Fruit fly (Drosophila melanogaster) S2 (cell line): ENCODE data around the gene CG45071.
A peak's percentile ranks its signal among the peaks of the same experiment; 100 is the strongest.

Experiments used
- CG8478 ChIP-seq: fragments of >200 bp; optimal IDR thresholded peaks from 2 replicates; lab custom pipeline; 2018
- CTCF ChIP-seq, 2 experiments: fragments of >200 bp; optimal IDR thresholded peaks; 2 replicates each; lab custom pipeline; 2018

Gene CG45071

DNA sequence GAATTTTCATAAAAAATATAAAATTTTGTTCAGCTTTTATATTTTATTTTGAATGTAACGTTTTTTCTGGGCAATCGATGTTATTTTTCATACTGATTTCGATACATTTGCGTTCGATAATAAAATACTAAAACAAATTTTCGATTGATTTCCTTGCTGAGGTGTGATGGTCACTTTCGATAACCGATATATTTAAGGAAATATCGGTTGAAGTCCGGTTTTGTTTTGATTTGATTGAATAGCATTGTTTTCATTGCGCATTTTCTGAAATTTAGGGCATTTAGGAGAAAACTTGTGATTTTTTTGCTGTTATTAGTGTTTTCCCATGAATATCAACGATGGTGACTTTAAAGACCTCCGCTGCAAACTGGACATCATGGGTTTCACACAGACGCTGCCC lies 10.9 kb downstream of the CG45071 start, which contains the start of gene Cep135:
Cep135 (plus strand) TSS at position 202 of the 400 bp plus-strand sequence.
- TF ChIP-seq CTCF (optimal IDR thresholded peaks at IDR 0.05; lab: Kevin White, UChicago), result no peak
- TF ChIP-seq CG8478 (lab: Kevin White, UChicago), result no peak

- TF ChIP-seq CTCF (optimal IDR thresholded peaks at IDR 0.05; lab: Kevin White, UChicago), result no peak
- no peak for TF ChIP-seq CG8478 (lab: Kevin White, UChicago)
These were observed 15.6 kb downstream of the CG45071 start, which contains the start of gene CG32847 for dm6 chr3L:15121272-15121671. TSS of gene CG32847 (plus strand) at chr3L:15121572.

DNA sequence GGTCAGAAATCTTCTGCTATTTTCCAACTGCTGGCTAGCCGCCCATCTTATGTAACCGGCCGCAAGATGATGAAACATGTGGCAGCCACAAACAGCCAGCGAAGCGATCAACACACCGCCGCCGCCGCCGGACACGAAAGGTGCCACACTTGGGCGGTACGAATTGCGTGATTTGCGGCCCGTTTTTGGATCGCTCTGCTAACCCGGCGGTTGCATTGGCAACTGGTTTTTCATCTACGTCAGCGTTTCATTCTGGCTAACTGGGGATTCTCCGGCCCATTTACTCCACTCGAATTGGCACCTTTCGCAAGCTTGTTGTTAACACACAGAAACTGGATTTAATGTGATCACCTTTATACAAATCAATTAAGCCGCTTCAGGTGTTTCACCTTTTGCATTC lies 18.1 kb downstream of the CG45071 start:
- TF ChIP-seq CTCF (optimal IDR thresholded peaks at IDR 0.05; lab: Kevin White, UChicago) (no peak), CG8478 (lab: Kevin White, UChicago) (no peak)

dm6 chr3L:15125077-15125652 lies 19.5 kb downstream of the CG45071 start, which contains the start of gene CG16959:
TSS of gene CG16959 (minus strand) at chr3L:15125321.
- no peak for TF ChIP-seq CG8478 (lab: Kevin White, UChicago)
- no peak for TF ChIP-seq CTCF (optimal IDR thresholded peaks at IDR 0.05; lab: Kevin White, UChicago)

DNA sequence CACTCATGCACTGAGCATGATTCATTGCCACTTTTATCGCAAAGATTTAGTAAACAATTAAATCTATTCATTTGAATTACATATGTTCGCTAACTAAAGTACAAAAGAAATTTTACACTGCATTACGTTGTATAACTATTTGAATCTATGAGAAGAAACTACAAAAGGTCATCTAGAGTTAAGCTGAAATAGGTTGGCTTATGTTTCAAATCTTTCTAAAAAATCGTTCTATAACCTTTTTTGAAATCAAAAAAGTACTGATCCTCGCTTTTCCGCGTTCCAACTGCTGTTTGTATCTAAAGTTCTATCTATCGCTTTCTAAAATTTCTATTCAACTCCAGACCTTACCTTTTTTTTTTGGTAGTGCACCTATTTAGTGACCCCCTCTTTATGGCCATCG lies 20.0 kb downstream of the CG45071 start:
- TF ChIP-seq CG8478 (lab: Kevin White, UChicago) (no peak), CTCF (optimal IDR thresholded peaks at IDR 0.05; lab: Kevin White, UChicago) (no peak)

DNA sequence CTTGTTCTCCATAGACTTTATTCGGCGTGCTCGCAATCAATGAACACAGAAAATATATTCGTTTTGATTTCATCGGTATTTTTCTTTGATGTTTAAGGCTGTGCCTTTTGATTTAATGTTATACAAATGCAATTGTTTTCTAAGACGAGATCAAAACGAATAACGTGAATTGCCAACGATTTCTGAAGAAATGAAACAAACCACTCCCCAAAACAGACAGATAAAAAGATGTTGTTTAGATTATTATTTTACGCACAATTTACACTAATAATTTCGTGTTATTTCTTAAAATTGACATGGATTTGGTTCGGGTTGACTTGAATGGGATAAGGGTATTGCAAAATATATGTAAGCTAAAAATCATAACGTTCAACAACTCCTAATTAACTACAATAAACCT lies 25.6 kb downstream of the CG45071 start, which contains the start of gene CG13457:
CG13457 (minus strand) TSS at position 101 of the 400 bp plus-strand sequence.
- no peak for TF ChIP-seq CTCF (optimal IDR thresholded peaks at IDR 0.05; lab: Kevin White, UChicago)
- TF ChIP-seq CG8478 (lab: Kevin White, UChicago), result no peak

DNA sequence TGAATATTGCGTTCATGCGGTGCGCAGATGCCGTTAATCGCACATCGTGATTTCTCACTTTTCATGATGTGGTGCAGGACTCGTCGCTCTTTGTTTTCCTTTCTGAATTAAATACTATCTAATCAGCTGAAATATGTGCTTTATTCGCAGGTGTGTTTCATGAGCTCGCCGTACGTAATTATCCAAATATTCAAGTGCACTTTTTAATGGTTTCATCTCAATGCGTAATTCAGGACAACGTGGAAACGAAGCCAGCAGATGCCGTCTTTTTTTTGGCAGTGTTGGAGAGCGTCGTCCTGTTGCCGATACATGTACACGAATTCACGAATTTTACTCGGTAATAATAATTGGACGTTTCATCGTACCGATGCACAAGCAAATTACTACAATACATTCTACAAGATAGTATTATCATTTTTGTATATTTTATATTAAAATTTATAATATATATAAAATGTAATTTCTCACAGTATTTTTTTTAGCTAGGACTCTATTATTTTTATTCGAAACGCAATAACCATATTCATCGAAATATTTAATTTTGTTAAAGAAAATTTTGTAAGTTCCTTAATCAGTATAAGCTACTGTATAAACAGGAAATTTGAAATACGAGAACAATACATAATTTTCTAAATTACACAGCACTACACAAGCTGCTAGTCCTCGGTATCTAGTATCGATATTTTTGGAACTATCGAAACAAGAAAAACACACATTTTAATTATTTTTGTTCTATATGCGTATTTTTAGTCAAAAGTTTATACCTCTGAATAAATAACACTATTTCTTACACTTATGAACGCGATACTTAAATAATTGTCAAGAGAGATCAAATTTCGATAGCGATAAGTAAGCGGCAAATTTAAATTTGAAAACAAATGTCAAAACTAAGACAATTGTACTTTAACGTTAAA lies 31.2 kb downstream of the CG45071 start, which contains the start of gene CG12316:
CG12316 (minus strand) TSS at position 276 of the 914 bp plus-strand sequence.
- TF ChIP-seq CG8478 (lab: Kevin White, UChicago) (no peak), CTCF (optimal IDR thresholded peaks at IDR 0.05; lab: Kevin White, UChicago) (no peak)

dm6 chr3L:15137790-15138189 lies 32.1 kb downstream of the CG45071 start:
- TF ChIP-seq CG8478 (lab: Kevin White, UChicago) (no peak), CTCF (optimal IDR thresholded peaks at IDR 0.05; lab: Kevin White, UChicago) (no peak)

- TF ChIP-seq CTCF (optimal IDR thresholded peaks at IDR 0.05; lab: Kevin White, UChicago) (no peak), CG8478 (lab: Kevin White, UChicago) (no peak)
These were observed 34.7 kb downstream of the CG45071 start for dm6 chr3L:15140268-15140957.

dm6 chr3L:15141118-15142003 lies 35.7 kb downstream of the CG45071 start:
- no peak for TF ChIP-seq CG8478 (lab: Kevin White, UChicago)
- no peak for TF ChIP-seq CTCF (optimal IDR thresholded peaks at IDR 0.05; lab: Kevin White, UChicago)

DNA sequence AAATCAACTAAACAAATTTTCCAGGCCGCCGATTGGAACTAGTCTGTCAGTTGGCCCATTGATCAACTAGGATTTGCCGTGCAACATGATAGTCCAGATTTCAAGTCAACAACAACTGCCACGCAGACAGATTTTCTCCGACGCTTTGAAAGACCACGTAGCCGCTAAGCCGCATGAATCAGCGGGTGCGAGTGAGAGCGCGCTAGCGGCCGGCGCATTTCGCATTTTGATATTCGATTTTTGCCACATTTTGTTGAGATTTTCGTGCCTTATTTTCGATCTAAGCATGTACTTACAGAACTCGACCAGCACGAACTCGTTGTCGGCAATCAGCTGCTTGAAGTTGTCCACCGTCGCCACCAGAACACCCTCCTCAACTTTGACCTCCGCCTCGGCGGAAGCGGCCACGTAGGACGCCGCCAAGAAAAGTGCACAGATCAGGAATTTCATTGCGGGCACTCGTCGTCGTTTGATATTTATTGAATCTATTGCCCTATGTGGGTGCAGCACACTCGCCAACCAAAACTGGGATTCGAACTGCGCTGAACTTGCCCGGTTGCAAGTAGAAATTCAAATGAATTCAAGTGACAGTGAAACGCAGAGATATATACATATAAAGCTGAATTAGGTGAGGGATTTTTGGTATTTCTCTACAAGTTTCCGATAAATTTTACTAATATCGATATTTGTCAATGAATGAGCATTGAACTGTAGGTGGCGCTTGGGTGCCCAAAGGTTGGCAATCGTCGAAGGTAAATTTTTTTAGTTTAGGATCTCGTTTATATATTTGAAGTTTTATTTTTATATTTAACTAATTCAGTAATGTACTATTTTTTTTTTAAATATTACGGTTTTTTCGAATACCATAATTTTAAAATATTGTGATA lies 36.6 kb downstream of the CG45071 start, which contains the start of gene Pdi:
Pdi (minus strand) TSS at position 837 of the 887 bp plus-strand sequence.
- TF ChIP-seq CG8478 (lab: Kevin White, UChicago) (no peak), CTCF (optimal IDR thresholded peaks at IDR 0.05; lab: Kevin White, UChicago) (peak; percentile 87 to 94)

- no peak for TF ChIP-seq CG8478 (lab: Kevin White, UChicago)
- TF ChIP-seq CTCF (optimal IDR thresholded peaks at IDR 0.05; lab: Kevin White, UChicago), result no peak
These were observed 37.4 kb downstream of the CG45071 start for dm6 chr3L:15143108-15143507.
